Fruit fly (Drosophila melanogaster) Kc167 (cell line): ENCODE data around the gene ClC-c.

Experiments
- Myc ChIP-seq: fragments of >200 bp; optimal IDR thresholded peaks from 2 replicates; lab custom pipeline; 2017; ENCODE audit warnings: missing external identifiers
- h ChIP-seq: fragments of >200 bp; optimal IDR thresholded peaks from 3 replicates; lab custom pipeline; 2018; ENCODE audit warnings: missing external identifiers
- psq ChIP-seq: fragments of >200 bp; optimal IDR thresholded peaks from 2 replicates; lab custom pipeline; 2017; ENCODE audit warnings: missing external identifiers
- ttk ChIP-seq: sonication (Bioruptor generic); optimal IDR thresholded peaks from 2 replicates; lab custom pipeline; 2017; ENCODE audit warnings: missing external identifiers

dm6 chr3L:16105528-16105927 lies 15.3 kb downstream of the ClC-c start, which contains the start of the genes IntS9 and CG43295:
- no peak for TF ChIP-seq h
- no peak for TF ChIP-seq Myc (lab: Kevin White, UChicago)
- TF ChIP-seq ttk (lab: Kevin White, UChicago) = no peak
- TF ChIP-seq psq (lab: Kevin White, UChicago) = no peak
